Fruit fly (Drosophila melanogaster): Measurements from ENCODE around the gene Mkk4.

The Mkk4 gene

dm6 chr3R:8667568-8667967 lies 17.0 kb upstream of the Mkk4 start, which contains the start of gene CG8036:
Gene CG8036 (plus strand): TSS chr3R:8667868.
- TF ChIP-seq CG15336 (GFP tag; IDR thresholded peaks at IDR 0.05): no peak
- TF ChIP-seq net (GFP tag; optimal IDR thresholded peaks at IDR 0.05): no peak
- no peak for TF ChIP-seq CG16779 (tag; optimal IDR thresholded peaks at IDR 0.05)
- no peak for TF ChIP-seq ss (GFP tag; optimal IDR thresholded peaks at IDR 0.05)
- TF ChIP-seq CG1621 (tag; optimal IDR thresholded peaks at IDR 0.05): no peak
- TF ChIP-seq Sox14 (GFP tag; optimal IDR thresholded peaks at IDR 0.05): no peak
- no peak for TF ChIP-seq eg (GFP tag; IDR thresholded peaks at IDR 0.05)
- TF ChIP-seq cyc (GFP tag; optimal IDR thresholded peaks at IDR 0.05): no peak
- no peak for TF ChIP-seq CG6163 (GFP tag; IDR thresholded peaks at IDR 0.05)
- TF ChIP-seq dac (GFP tag; optimal IDR thresholded peaks at IDR 0.05): no peak
- TF ChIP-seq CG11294 (GFP tag; IDR thresholded peaks at IDR 0.05): no peak
- TF ChIP-seq CG11902 (GFP tag; optimal IDR thresholded peaks at IDR 0.05): no peak
- no peak for TF ChIP-seq CG8119 (GFP tag; IDR thresholded peaks at IDR 0.05)

DNA sequence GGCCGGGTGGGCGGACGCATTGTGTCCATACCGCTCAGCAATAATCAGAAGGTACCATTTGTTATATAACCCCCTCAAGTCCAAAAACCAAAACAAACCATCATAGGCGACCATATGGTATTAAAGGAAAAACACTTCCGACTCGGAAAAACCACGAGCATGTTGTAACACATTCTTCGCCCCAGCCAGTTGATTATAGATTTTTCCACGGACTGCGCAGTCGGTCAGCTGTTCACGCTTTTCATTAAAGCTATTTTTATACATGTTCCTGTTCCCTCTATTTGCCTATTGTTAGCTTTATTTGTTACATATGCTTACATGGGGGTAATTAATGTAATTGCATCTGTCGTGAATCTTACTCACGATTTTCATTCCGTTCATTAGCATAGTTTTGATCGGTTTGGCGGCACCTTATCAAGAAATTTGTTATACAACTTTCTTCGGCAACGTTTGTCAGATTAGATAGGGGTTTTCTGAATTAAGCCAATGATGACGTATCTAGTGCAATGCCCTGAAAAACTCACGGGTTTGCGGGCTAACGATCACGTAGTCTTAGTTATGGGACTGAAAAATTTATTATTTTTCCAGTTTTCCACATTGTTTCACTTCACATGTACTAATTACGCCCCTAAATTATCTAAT lies 14.2 kb upstream of the Mkk4 start:
- TF ChIP-seq vri (GFP tag; optimal IDR thresholded peaks at IDR 0.05) (peak; percentile 84), CG10669 (GFP tag; optimal IDR thresholded peaks at IDR 0.05) (no peak)

DNA sequence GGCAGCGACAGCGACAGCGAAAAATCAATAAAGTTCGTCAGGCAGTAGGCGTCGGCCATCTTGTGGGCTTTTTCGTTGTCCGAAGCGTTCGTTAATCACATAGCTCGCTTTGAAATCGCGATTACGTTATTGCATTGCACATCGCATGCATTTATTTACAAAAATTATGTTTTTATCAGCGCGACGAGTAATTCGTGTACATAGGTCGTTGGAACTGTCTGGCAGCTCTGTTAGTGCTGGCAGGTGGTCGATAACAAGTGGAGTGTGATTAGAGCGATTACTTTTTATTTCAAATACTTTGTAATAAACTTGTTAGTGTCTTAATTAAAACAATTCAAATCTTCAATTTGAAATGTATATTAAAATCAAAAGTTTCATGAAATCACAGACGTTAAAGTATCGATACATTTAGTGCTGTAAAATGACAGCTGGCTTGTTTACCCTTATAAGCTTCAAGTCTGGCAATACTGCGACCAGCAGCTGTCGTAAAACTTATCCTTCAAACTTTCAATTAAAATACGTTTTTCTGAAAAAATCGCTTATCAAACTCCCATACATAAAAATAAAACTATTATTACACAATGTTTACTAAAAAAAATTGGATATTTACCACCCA lies 13.2 kb upstream of the Mkk4 start, which contains the start of gene CG8032:
CG8032 (plus strand) TSS at position 448 of the 616 bp plus-strand sequence.
- TF ChIP-seq CG11902 (GFP tag; optimal IDR thresholded peaks at IDR 0.05): no peak
- TF ChIP-seq CG1621 (tag; optimal IDR thresholded peaks at IDR 0.05): no peak
- TF ChIP-seq CG7368 (GFP tag; optimal IDR thresholded peaks at IDR 0.05): no peak
- TF ChIP-seq net (GFP tag; optimal IDR thresholded peaks at IDR 0.05): no peak
- peak; percentile 30 for TF ChIP-seq Ets21C (GFP tag; optimal IDR thresholded peaks at IDR 0.05)
- no peak for TF ChIP-seq Ets96B (tag; optimal IDR thresholded peaks at IDR 0.05)
- no peak for TF ChIP-seq spab (GFP tag; optimal IDR thresholded peaks at IDR 0.05)
- TF ChIP-seq Sox15 (GFP tag; optimal IDR thresholded peaks at IDR 0.05): no peak
- peak; percentile 61 for TF ChIP-seq pdm3 (GFP tag; optimal IDR thresholded peaks at IDR 0.05)
- TF ChIP-seq Hr38 (GFP tag; optimal IDR thresholded peaks at IDR 0.05): no peak
- TF ChIP-seq CG10631 (GFP tag; optimal IDR thresholded peaks at IDR 0.05): peak; percentile 58
- TF ChIP-seq vri (GFP tag; optimal IDR thresholded peaks at IDR 0.05): peak; percentile 57
- TF ChIP-seq CG11294 (GFP tag; IDR thresholded peaks at IDR 0.05): no peak
- peak; percentile 27 for TF ChIP-seq acj6 (GFP tag; optimal IDR thresholded peaks at IDR 0.05)
- TF ChIP-seq fd85E (GFP tag; optimal IDR thresholded peaks at IDR 0.05): no peak
- TF ChIP-seq CG6276 (GFP tag; optimal IDR thresholded peaks at IDR 0.05): no peak
- TF ChIP-seq fd59A (GFP tag; optimal IDR thresholded peaks at IDR 0.05): no peak
- TF ChIP-seq CG3032 (tag; optimal IDR thresholded peaks at IDR 0.05): no peak
- TF ChIP-seq CG31627 (GFP tag; optimal IDR thresholded peaks at IDR 0.05): peak; percentile 37
- TF ChIP-seq lz (GFP tag; optimal IDR thresholded peaks at IDR 0.05): peak; percentile 62
- peak; percentile 93 for TF ChIP-seq svp (GFP tag)
- TF ChIP-seq CG9139 (GFP tag; optimal IDR thresholded peaks at IDR 0.05): no peak
- TF ChIP-seq CG6163 (GFP tag; IDR thresholded peaks at IDR 0.05): no peak
- peak; percentile 54 for TF ChIP-seq Hr4 (GFP tag; optimal IDR thresholded peaks at IDR 0.05)
- no peak for TF ChIP-seq Gug (GFP tag; IDR thresholded peaks at IDR 0.05)
- 0 out of 2 replicates have a peak, but pooled peaks have one; percentile 12 for TF ChIP-seq CG15336 (GFP tag; IDR thresholded peaks at IDR 0.05)
- TF ChIP-seq Sox14 (GFP tag; optimal IDR thresholded peaks at IDR 0.05): peak; percentile 36
- no peak for TF ChIP-seq CG16779 (tag; optimal IDR thresholded peaks at IDR 0.05)
- TF ChIP-seq cyc (GFP tag; optimal IDR thresholded peaks at IDR 0.05): peak; percentile 36
- no peak for TF ChIP-seq dac (GFP tag; optimal IDR thresholded peaks at IDR 0.05)
- no peak for TF ChIP-seq CG6808 (GFP tag; optimal IDR thresholded peaks at IDR 0.05)
- TF ChIP-seq achi (GFP tag; optimal IDR thresholded peaks at IDR 0.05): peak; percentile 100
- TF ChIP-seq CG8319 (GFP tag; optimal IDR thresholded peaks at IDR 0.05): no peak
- peak; percentile 63 for TF ChIP-seq Eip75B (GFP tag; optimal IDR thresholded peaks at IDR 0.05)
- no peak for TF ChIP-seq Blimp-1 (GFP tag; optimal IDR thresholded peaks at IDR 0.05)
- no peak for TF ChIP-seq CG11762 (GFP tag; optimal IDR thresholded peaks at IDR 0.05; ENCODE audit: insufficient read depth)
- peak; percentile 39 for TF ChIP-seq topi (GFP tag; optimal IDR thresholded peaks at IDR 0.05)
- peak; percentile 24 for TF ChIP-seq CG6792 (GFP tag; optimal IDR thresholded peaks at IDR 0.05)
- TF ChIP-seq Smox (GFP tag; optimal IDR thresholded peaks at IDR 0.05): peak; percentile 56
- peak; percentile 57 for TF ChIP-seq Hr39 (GFP tag; optimal IDR thresholded peaks at IDR 0.05)
- no peak for TF ChIP-seq CG32006 (GFP tag; optimal IDR thresholded peaks at IDR 0.05)

All from whole organism, prepupa.